Worm (Caenorhabditis elegans) whole organism, L1 larva: Measurements from ENCODE around the gene aagr-1.

ENCODE experiments used
- C16A3.4 ChIP-seq: fragments of 150-350 bp; optimal IDR thresholded peaks from 2 replicates; lab custom pipeline; 2014; ENCODE audit warnings: missing biosample characterization, missing genetic modification characterization
- C34B4.2 ChIP-seq: sonication (generic microtip); optimal IDR thresholded peaks from 2 replicates; lab custom pipeline; 2017; ENCODE audit warnings: mild to moderate bottlenecking, missing genetic modification characterization, missing compliant biosample characterization
- F16B12.6 ChIP-seq: fragments of 150-350 bp; optimal IDR thresholded peaks from 2 replicates; lab custom pipeline; 2014; ENCODE audit warnings: missing biosample characterization, missing genetic modification characterization
- blmp-1 ChIP-seq: fragments of 150-350 bp; optimal IDR thresholded peaks from 2 replicates; lab custom pipeline; 2014; ENCODE audit warnings: missing biosample characterization, missing genetic modification characterization
- ceh-8 ChIP-seq: fragments of 200-800 bp; sonication (Bioruptor generic); optimal IDR thresholded peaks from 2 replicates; lab custom pipeline; 2018; ENCODE audit warnings: mild to moderate bottlenecking, missing genetic modification characterization, moderate library complexity, missing compliant biosample characterization
- efl-1 ChIP-seq, 4 experiments: fragments of 150-350 bp; optimal IDR thresholded peaks in 3 of 4; peaks in 1 of 4; 1 replicate in 1 of 4; 2 replicates in 3 of 4; lab custom pipeline; 2014; ENCODE audit warnings: missing biosample characterization in 2 of 4, missing genetic modification characterization in 2 of 4, missing genetic modification reagents in 2 of 4
- elt-2 ChIP-seq: sonication (generic microtip); optimal IDR thresholded peaks from 2 replicates; lab custom pipeline; 2016; ENCODE audit warnings: missing genetic modification characterization, mild to moderate bottlenecking, inconsistent platforms, missing compliant biosample characterization, missing genetic modification reagents
- elt-3 ChIP-seq, 6 experiments: fragments of 150-350 bp in 1 of 6; sonication (generic microtip); optimal IDR thresholded peaks; 2 replicates each; lab custom pipeline; 2017 to 2018; ENCODE audit warnings: missing biosample characterization in 6 of 6, missing genetic modification characterization in 6 of 6, inconsistent platforms in 1 of 6
- ets-5 ChIP-seq: fragments of 200-800 bp; sonication (Bioruptor generic); IDR thresholded peaks from 2 replicates; pipeline ENCODE4 v1.3.6; 2022; ENCODE audit warnings: missing genetic modification characterization, missing compliant biosample characterization
- hlh-17 ChIP-seq: fragments of 200-800 bp; sonication (Bioruptor generic); optimal IDR thresholded peaks from 2 replicates; lab custom pipeline; 2018; ENCODE audit warnings: missing genetic modification characterization, mild to moderate bottlenecking, missing compliant biosample characterization, moderate library complexity, borderline replicate concordance
- hlh-4 ChIP-seq: sonication (generic microtip); optimal IDR thresholded peaks from 2 replicates; lab custom pipeline; 2016; ENCODE audit warnings: mild to moderate bottlenecking, missing genetic modification characterization, missing compliant biosample characterization
- irx-1 ChIP-seq: sonication (generic microtip); optimal IDR thresholded peaks from 2 replicates; lab custom pipeline; 2016; ENCODE audit warnings: missing genetic modification characterization, missing compliant biosample characterization
- jun-1 ChIP-seq: fragments of 150-350 bp; optimal IDR thresholded peaks from 2 replicates; lab custom pipeline; 2014; ENCODE audit warnings: missing biosample characterization, missing genetic modification reagents, missing genetic modification characterization
- lin-14 ChIP-seq: fragments of 200-800 bp; sonication (Bioruptor generic); optimal IDR thresholded peaks from 2 replicates; lab custom pipeline; 2018; ENCODE audit warnings: mild to moderate bottlenecking, missing genetic modification characterization, moderate library complexity, missing compliant biosample characterization
- lin-35 ChIP-seq, 2 experiments: fragments of 150-350 bp; optimal IDR thresholded peaks; 2 replicates each; lab custom pipeline; 2014; ENCODE audit warnings: missing biosample characterization in 2 of 2, missing genetic modification characterization in 2 of 2, missing genetic modification reagents in 2 of 2
- lin-39 ChIP-seq: fragments of 150-350 bp; optimal IDR thresholded peaks from 2 replicates; lab custom pipeline; 2014; ENCODE audit warnings: missing biosample characterization, missing genetic modification reagents, missing genetic modification characterization
- nhr-11 ChIP-seq: fragments of 150-350 bp; optimal IDR thresholded peaks from 2 replicates; lab custom pipeline; 2014; ENCODE audit warnings: missing biosample characterization, missing genetic modification characterization
- nhr-28 ChIP-seq: fragments of 150-350 bp; optimal IDR thresholded peaks from 2 replicates; lab custom pipeline; 2014; ENCODE audit warnings: missing biosample characterization, missing genetic modification characterization
- nhr-71 ChIP-seq: sonication (generic microtip); optimal IDR thresholded peaks from 2 replicates; lab custom pipeline; 2016; ENCODE audit warnings: mild to moderate bottlenecking, missing genetic modification characterization, moderate library complexity, missing compliant biosample characterization
- nhr-76 ChIP-seq: sonication (generic microtip); optimal IDR thresholded peaks from 2 replicates; lab custom pipeline; 2017; ENCODE audit warnings: missing biosample characterization, missing genetic modification characterization
- nhr-84 ChIP-seq: sonication (generic microtip); optimal IDR thresholded peaks from 2 replicates; lab custom pipeline; 2017; ENCODE audit warnings: missing biosample characterization, missing genetic modification characterization
- nhr-85 ChIP-seq: sonication (generic microtip); peaks from one replicate; lab custom pipeline; 2016; ENCODE audit warnings: missing genetic modification characterization, inconsistent platforms, missing compliant biosample characterization
- pqm-1 ChIP-seq: sonication (generic microtip); optimal IDR thresholded peaks from 3 replicates; lab custom pipeline; 2017; ENCODE audit warnings: missing biosample characterization, missing genetic modification characterization
- snpc-4 ChIP-seq: fragments of 150-350 bp; optimal IDR thresholded peaks from 2 replicates; lab custom pipeline; 2014; ENCODE audit warnings: missing biosample characterization, missing genetic modification characterization
- sox-4 ChIP-seq: sonication (generic microtip); optimal IDR thresholded peaks from 2 replicates; lab custom pipeline; 2016; ENCODE audit warnings: missing genetic modification characterization, missing compliant biosample characterization
- tbx-2 ChIP-seq: sonication (generic microtip); optimal IDR thresholded peaks from 2 replicates; lab custom pipeline; 2016; ENCODE audit warnings: missing genetic modification characterization, missing compliant biosample characterization
- unc-30 ChIP-seq: sonication (generic microtip); optimal IDR thresholded peaks from 2 replicates; lab custom pipeline; 2017; ENCODE audit warnings: missing biosample characterization, missing genetic modification characterization
- unc-62 ChIP-seq: fragments of 150-350 bp; optimal IDR thresholded peaks from 2 replicates; lab custom pipeline; 2014; ENCODE audit warnings: missing biosample characterization, missing genetic modification reagents, missing genetic modification characterization
- unc-98 ChIP-seq: fragments of 200-800 bp; sonication (Bioruptor generic); IDR thresholded peaks from 2 replicates; pipeline ENCODE4 v1.3.6; 2022; ENCODE audit warnings: missing genetic modification characterization, missing compliant biosample characterization
- xbp-1 ChIP-seq: sonication (generic microtip); optimal IDR thresholded peaks from 2 replicates; lab custom pipeline; 2016; ENCODE audit warnings: missing genetic modification characterization, missing compliant biosample characterization
- zip-4 ChIP-seq: fragments of 200-800 bp; sonication (Bioruptor generic); optimal IDR thresholded peaks from 2 replicates; lab custom pipeline; 2018; ENCODE audit warnings: mild to moderate bottlenecking, missing genetic modification characterization, moderate library complexity, missing compliant biosample characterization
- ztf-4 ChIP-seq: fragments of 150-350 bp; optimal IDR thresholded peaks from 2 replicates; lab custom pipeline; 2014; ENCODE audit warnings: missing biosample characterization, missing genetic modification characterization

aagr-1 gene

ce11 chrIV:8366295-8366694 is at the start of gene aagr-1:
Gene aagr-1, plus strand, starts transcription at chrIV:8366521.
- no peak for TF ChIP-seq lin-14
- peak in 1 of 2 experiments; percentile 5 for TF ChIP-seq lin-35 (GFP tag; optimal IDR thresholded peaks at IDR 0.05; lab: Kevin White, UChicago)
- TF ChIP-seq nhr-11 (tag; lab: Kevin White, UChicago), result no peak
- TF ChIP-seq elt-2 (tag; lab: Kevin White, UChicago), result peak; percentile 67

ce11 chrIV:8317800-8318199 is 48.5 kb upstream of the aagr-1 start:
- no peak for TF ChIP-seq pqm-1 (tag; lab: Kevin White, UChicago)
- TF ChIP-seq ets-5 (GFP tag; lab: Robert Waterston, UW), result no peak
- peak; percentile 39 for TF ChIP-seq lin-14
- TF ChIP-seq elt-3 (tag; optimal IDR thresholded peaks at IDR 0.05; lab: Kevin White, UChicago), result peak in 2 of 6 experiments; percentile 5 to 13
- peak; percentile 97 for TF ChIP-seq blmp-1

- TF ChIP-seq sox-4 (tag; lab: Kevin White, UChicago) (no peak), snpc-4 (tag; lab: Kevin White, UChicago) (no peak), lin-14 (peak; percentile 40), blmp-1 (peak; percentile 76), jun-1 (tag; lab: Kevin White, UChicago) (no peak), nhr-76 (tag; lab: Kevin White, UChicago) (no peak), ceh-8 (no peak), nhr-85 (tag; lab: Kevin White, UChicago) (peak; percentile 71), ets-5 (GFP tag; lab: Robert Waterston, UW) (no peak)
Observed at ce11 chrIV:8318799-8319198, 47.5 kb upstream of the aagr-1 start.

- TF ChIP-seq xbp-1 (tag; lab: Kevin White, UChicago) (no peak), sox-4 (tag; lab: Kevin White, UChicago) (no peak)
Observed at ce11 chrIV:8325667-8326066, 40.7 kb upstream of the aagr-1 start, which contains the start of gene F35H10.3. Gene F35H10.3, plus strand, starts transcription at chrIV:8325967.

ce11 chrIV:8328913-8329312 is 37.4 kb upstream of the aagr-1 start, which contains the start of gene F35H10.2:
Gene F35H10.2, plus strand, starts transcription at chrIV:8329213.
- TF ChIP-seq lin-39 (tag; lab: Kevin White, UChicago) (no peak), nhr-84 (tag; lab: Kevin White, UChicago) (no peak)

ce11 chrIV:8332526-8332925 is 33.8 kb upstream of the aagr-1 start, which contains the start of gene lys-10:
Gene lys-10, plus strand, starts transcription at chrIV:8332826.
- TF ChIP-seq hlh-4 (tag; lab: Kevin White, UChicago) (no peak), ztf-4 (no peak), C16A3.4 (tag; lab: Kevin White, UChicago) (no peak), unc-30 (tag; lab: Kevin White, UChicago) (no peak), irx-1 (tag; lab: Kevin White, UChicago) (no peak), tbx-2 (no peak), nhr-71 (no peak), unc-62 (GFP tag; lab: Kevin White, UChicago) (no peak), nhr-28 (tag; lab: Kevin White, UChicago) (no peak), unc-98 (no peak), efl-1 (optimal IDR thresholded peaks at IDR 0.05; lab: Kevin White, UChicago) (no peak), efl-1 (GFP tag; optimal IDR thresholded peaks at IDR 0.05 in 1 of 2; lab: Kevin White, UChicago) (no peak), C34B4.2 (tag; lab: Kevin White, UChicago) (no peak), hlh-17 (GFP tag; lab: Kevin White, UChicago) (no peak)

- TF ChIP-seq efl-1 (optimal IDR thresholded peaks at IDR 0.05; lab: Kevin White, UChicago) (no peak), efl-1 (GFP tag; optimal IDR thresholded peaks at IDR 0.05 in 1 of 2; lab: Kevin White, UChicago) (peak in 1 of 2 experiments; percentile 6), zip-4 (GFP tag; lab: Kevin White, UChicago) (no peak), F16B12.6 (tag; lab: Kevin White, UChicago) (no peak)
Observed at ce11 chrIV:8333034-8333433, 33.3 kb upstream of the aagr-1 start.
